Worm (Caenorhabditis elegans) whole organism, early embryonic: ENCODE data around the gene abts-4.

Experiments used
- B0310.2 ChIP-seq: sonication (generic microtip); optimal IDR thresholded peaks from 2 replicates; lab custom pipeline; 2016; ENCODE audit warnings: mild to moderate bottlenecking, missing genetic modification characterization, missing compliant biosample characterization
- F13C5.2 ChIP-seq: sonication (generic microtip); optimal IDR thresholded peaks from 2 replicates; lab custom pipeline; 2017; ENCODE audit warnings: mild to moderate bottlenecking, missing genetic modification characterization, inconsistent platforms, missing compliant biosample characterization
- aly-1 ChIP-seq: sonication (generic microtip); optimal IDR thresholded peaks from 2 replicates; lab custom pipeline; 2016; ENCODE audit warnings: missing genetic modification characterization, missing compliant biosample characterization
- ama-1 ChIP-seq: fragments of 150-350 bp; optimal IDR thresholded peaks from 2 replicates; lab custom pipeline; 2014
- ceh-13 ChIP-seq: fragments of 200-800 bp; sonication (Bioruptor generic); optimal IDR thresholded peaks from 2 replicates; lab custom pipeline; 2018; ENCODE audit warnings: mild to moderate bottlenecking, missing genetic modification characterization, missing compliant biosample characterization
- ceh-36 ChIP-seq: sonication (generic microtip); optimal IDR thresholded peaks from 2 replicates; lab custom pipeline; 2016; ENCODE audit warnings: missing genetic modification characterization, inconsistent platforms, missing compliant biosample characterization
- ets-7 ChIP-seq: sonication (generic microtip); optimal IDR thresholded peaks from 2 replicates; lab custom pipeline; 2016; ENCODE audit warnings: missing genotype, missing genetic modification characterization, missing compliant biosample characterization
- flt-1 ChIP-seq: fragments of 200-800 bp; sonication (Bioruptor generic); IDR thresholded peaks from 2 replicates; pipeline ENCODE4 v1.3.6; 2022; ENCODE audit warnings: missing genetic modification characterization, missing compliant biosample characterization
- hmbx-1 ChIP-seq: sonication (generic microtip); optimal IDR thresholded peaks from 2 replicates; lab custom pipeline; 2016; ENCODE audit warnings: mild to moderate bottlenecking, missing genetic modification characterization, missing compliant biosample characterization
- hmg-4 ChIP-seq: fragments of 200-800 bp; sonication (Bioruptor generic); optimal IDR thresholded peaks from 2 replicates; lab custom pipeline; 2018; ENCODE audit warnings: mild to moderate bottlenecking, missing genetic modification characterization, missing compliant biosample characterization
- hnd-1 ChIP-seq: sonication (generic microtip); optimal IDR thresholded peaks from 2 replicates; lab custom pipeline; 2016; ENCODE audit warnings: missing genetic modification characterization, missing compliant biosample characterization
- pes-1 ChIP-seq: fragments of 200-800 bp; sonication (Bioruptor generic); IDR thresholded peaks from 2 replicates; pipeline ENCODE4 v1.3.6; 2022; ENCODE audit warnings: missing genetic modification reagents, missing genetic modification characterization, missing compliant biosample characterization
- scrt-1 ChIP-seq: fragments of 200-800 bp; sonication (Bioruptor generic); IDR thresholded peaks from 2 replicates; pipeline ENCODE4 v1.3.6; 2022; ENCODE audit warnings: missing genetic modification characterization, missing compliant biosample characterization
- sea-1 ChIP-seq: fragments of 200-800 bp; sonication (Bioruptor generic); conservative IDR thresholded peaks from 2 replicates; pipeline ENCODE4 v1.3.6; 2022; ENCODE audit warnings: missing genetic modification characterization, missing compliant biosample characterization
- tbx-11 ChIP-seq: fragments of 200-800 bp; sonication (Bioruptor generic); IDR thresholded peaks from 2 replicates; pipeline ENCODE4 v1.3.6; 2022; ENCODE audit warnings: missing genetic modification characterization, missing compliant biosample characterization
- tbx-37 ChIP-seq: fragments of 200-800 bp; sonication (Bioruptor generic); conservative IDR thresholded peaks from 2 replicates; pipeline ENCODE4 v1.3.6; 2022; ENCODE audit warnings: missing genetic modification reagents, missing genetic modification characterization, missing compliant biosample characterization
- tra-4 ChIP-seq: sonication (generic microtip); optimal IDR thresholded peaks from 2 replicates; lab custom pipeline; 2017; ENCODE audit warnings: missing genetic modification characterization, missing compliant biosample characterization

Gene abts-4

DNA sequence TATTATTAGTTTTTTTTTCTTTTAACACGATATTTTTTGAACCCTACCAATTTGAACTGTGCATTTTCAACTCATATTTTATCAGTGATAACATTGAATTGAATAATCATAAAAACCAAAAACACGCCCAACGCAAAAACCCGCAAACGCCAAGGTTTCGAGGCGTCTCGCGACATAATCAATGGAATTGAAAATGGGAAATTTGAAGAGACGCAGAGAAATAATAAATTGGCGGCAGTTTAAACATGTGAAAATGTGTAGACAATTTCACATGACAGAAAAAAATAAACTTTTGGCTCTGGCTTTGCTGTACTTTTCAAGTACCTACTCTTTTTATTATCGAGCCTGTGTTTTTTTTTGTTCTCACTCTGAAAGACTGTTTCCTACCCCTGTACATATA, 43.3 kb upstream of the abts-4 start:
- TF ChIP-seq scrt-1 (GFP tag; lab: Robert Waterston, UW) (no peak), ama-1 (lab: Kevin White, UChicago) (no peak), sea-1 (GFP tag; lab: Robert Waterston, UW) (no peak), tbx-37 (GFP tag; lab: Robert Waterston, UW) (no peak), aly-1 (tag; lab: Kevin White, UChicago) (no peak), ceh-13 (no peak), ceh-36 (no peak), hmbx-1 (tag; lab: Kevin White, UChicago) (no peak), hmg-4 (GFP tag; lab: Kevin White, UChicago) (no peak), flt-1 (no peak), B0310.2 (no peak), pes-1 (GFP tag; lab: Robert Waterston, UW) (no peak)

DNA sequence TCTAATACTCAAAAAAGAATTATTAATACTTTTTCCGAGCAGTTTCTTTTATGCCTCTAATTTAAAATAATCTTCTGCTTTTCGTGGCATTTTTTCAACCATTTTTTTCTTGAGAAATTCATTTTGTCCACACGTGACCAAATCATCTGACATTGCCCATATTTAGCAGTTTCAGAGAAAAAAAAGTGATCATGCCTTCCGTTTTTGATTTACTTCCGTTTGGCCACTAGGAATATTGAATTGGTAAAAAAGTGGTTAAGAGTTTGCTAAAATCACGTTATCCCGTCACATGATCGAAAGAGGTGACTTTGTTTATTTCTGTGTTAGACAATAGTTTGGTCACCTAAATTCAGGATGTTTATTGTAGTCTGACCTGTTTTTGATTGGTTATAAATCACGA, 42.9 kb upstream of the abts-4 start:
- TF ChIP-seq ceh-13 = no peak
- no peak for TF ChIP-seq hmbx-1 (tag; lab: Kevin White, UChicago)
- TF ChIP-seq tbx-37 (GFP tag; lab: Robert Waterston, UW) = no peak
- TF ChIP-seq ama-1 (lab: Kevin White, UChicago) = no peak
- no peak for TF ChIP-seq pes-1 (GFP tag; lab: Robert Waterston, UW)

DNA sequence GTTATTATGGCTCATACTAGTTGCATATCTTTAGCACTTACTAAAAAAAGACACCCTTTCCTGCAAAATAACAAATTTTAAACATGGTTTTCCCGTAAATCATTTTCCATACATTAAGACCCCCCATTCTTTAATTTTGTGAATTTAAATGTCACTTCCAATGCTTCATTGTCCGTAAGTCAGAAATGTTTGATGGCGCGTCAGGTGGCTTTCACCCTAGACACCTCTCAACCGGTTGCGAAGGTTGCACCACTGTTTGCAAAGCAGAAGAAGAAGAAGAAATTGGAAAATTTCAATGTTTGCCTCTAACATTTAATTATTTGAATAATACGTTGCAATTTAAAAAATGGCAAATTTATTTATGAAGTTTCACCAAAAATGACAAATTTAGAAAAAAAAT, 40.0 kb upstream of the abts-4 start:
- no peak for TF ChIP-seq hmg-4 (GFP tag; lab: Kevin White, UChicago)
- no peak for TF ChIP-seq aly-1 (tag; lab: Kevin White, UChicago)
- no peak for TF ChIP-seq F13C5.2 (tag; lab: Kevin White, UChicago)
- no peak for TF ChIP-seq sea-1 (GFP tag; lab: Robert Waterston, UW)
- TF ChIP-seq hmbx-1 (tag; lab: Kevin White, UChicago) = no peak
- TF ChIP-seq ceh-13 = no peak
- TF ChIP-seq tbx-37 (GFP tag; lab: Robert Waterston, UW) = no peak
- no peak for TF ChIP-seq tbx-11 (GFP tag; lab: Robert Waterston, UW)
- no peak for TF ChIP-seq scrt-1 (GFP tag; lab: Robert Waterston, UW)
- no peak for TF ChIP-seq pes-1 (GFP tag; lab: Robert Waterston, UW)
- no peak for TF ChIP-seq tra-4 (tag; lab: Kevin White, UChicago)
- TF ChIP-seq ceh-36 = no peak
- TF ChIP-seq ama-1 (lab: Kevin White, UChicago) = no peak
- no peak for TF ChIP-seq ets-7 (tag; lab: Kevin White, UChicago)
- no peak for TF ChIP-seq B0310.2
- TF ChIP-seq flt-1 = no peak
- no peak for TF ChIP-seq hnd-1 (tag; lab: Kevin White, UChicago)

DNA sequence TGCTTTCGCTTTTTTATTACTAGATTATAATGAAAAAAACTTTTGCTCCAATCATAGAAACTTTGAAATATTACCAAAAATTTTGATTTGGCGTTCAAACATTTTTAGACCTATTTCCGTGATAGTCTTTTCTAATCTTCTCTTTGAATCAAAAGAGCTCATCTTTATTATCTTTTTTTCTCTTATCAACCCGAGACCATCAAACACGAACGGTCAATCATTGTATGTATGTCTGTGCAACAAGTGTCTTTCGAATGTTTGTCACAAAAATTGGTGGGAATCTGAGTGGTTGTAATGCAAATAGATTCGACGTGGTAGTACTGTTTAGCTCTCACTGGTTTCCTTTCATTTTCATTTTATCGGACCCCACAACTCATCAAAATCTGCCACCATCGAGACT, 38.2 kb upstream of the abts-4 start, which contains the start of gene M03A8.3:
M03A8.3 (plus strand) TSS at position 278 of the 400 bp plus-strand sequence.
- TF ChIP-seq tra-4 (tag; lab: Kevin White, UChicago) (no peak), ets-7 (tag; lab: Kevin White, UChicago) (no peak), ceh-13 (no peak), aly-1 (tag; lab: Kevin White, UChicago) (no peak), flt-1 (no peak), tbx-11 (GFP tag; lab: Robert Waterston, UW) (no peak)

DNA sequence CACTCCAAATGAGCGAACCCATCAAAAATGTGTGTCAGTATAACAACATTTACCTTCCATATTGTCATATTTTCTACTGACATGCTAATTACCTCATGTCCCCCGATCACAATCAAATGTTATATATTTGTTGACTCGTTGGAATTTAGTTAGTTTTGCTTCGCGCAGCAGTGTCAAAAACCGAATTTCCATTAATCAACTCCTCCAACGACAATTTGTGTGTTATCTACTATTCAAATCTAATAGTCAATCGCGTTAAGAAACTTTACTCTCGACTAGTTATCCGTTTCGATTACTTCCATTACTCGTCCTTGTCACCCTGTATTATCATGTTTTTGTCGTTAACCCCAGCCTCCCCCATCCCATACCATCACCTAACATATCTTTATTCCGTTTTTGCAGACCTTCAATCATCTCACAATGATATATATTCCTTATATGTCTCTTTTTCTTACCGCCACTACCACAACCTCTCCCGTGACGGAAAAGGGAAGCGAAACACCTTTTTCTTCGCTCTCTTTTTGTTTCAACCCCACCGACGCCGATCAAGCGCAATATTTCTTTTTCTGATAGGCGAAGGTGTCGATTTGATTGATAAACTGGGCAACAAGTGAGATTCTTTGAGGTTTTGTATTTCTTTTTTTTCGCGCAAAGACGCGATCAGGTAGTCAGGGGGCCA, 34.4 kb upstream of the abts-4 start:
- TF ChIP-seq aly-1 (tag; lab: Kevin White, UChicago) (no peak), tbx-37 (GFP tag; lab: Robert Waterston, UW) (no peak), tbx-11 (GFP tag; lab: Robert Waterston, UW) (no peak), hmg-4 (GFP tag; lab: Kevin White, UChicago) (no peak), ama-1 (lab: Kevin White, UChicago) (no peak), ceh-36 (no peak), pes-1 (GFP tag; lab: Robert Waterston, UW) (no peak), flt-1 (no peak), scrt-1 (GFP tag; lab: Robert Waterston, UW) (no peak), sea-1 (GFP tag; lab: Robert Waterston, UW) (no peak), F13C5.2 (tag; lab: Kevin White, UChicago) (no peak)

DNA sequence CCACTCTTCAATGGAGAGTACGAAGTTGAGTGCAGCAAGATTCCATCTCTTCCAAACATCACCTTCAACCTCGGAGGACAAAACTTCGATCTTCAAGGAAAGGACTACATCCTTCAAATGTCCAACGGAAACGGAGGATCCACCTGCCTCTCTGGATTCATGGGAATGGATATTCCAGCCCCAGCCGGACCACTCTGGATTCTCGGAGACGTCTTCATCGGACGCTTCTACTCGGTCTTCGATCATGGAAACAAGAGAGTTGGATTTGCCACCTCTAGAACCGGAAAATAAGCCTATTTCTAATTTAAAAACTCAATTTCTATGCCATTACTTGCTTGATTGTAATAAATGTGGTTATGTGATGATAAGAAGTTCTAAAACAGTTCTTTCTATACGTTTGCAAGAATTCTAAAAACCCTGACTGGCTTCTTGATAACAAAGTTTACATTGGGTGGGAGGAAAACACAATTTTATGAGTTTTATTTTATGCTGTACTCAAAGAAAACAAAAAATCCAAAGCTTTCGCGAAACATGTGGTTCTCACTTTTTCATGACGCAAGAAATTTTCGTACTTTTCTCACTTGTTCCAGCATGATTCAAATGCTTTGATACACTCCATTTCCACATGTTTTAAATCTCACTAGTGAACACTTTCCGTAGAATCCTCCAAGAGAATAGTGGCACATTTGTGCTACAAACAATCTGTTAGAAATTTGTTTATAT, 30.9 kb upstream of the abts-4 start:
- TF ChIP-seq aly-1 (tag; lab: Kevin White, UChicago) = no peak
- TF ChIP-seq tbx-11 (GFP tag; lab: Robert Waterston, UW) = no peak
- no peak for TF ChIP-seq scrt-1 (GFP tag; lab: Robert Waterston, UW)
- TF ChIP-seq hmg-4 (GFP tag; lab: Kevin White, UChicago) = no peak
- no peak for TF ChIP-seq ceh-36
- TF ChIP-seq flt-1 = no peak
- no peak for TF ChIP-seq pes-1 (GFP tag; lab: Robert Waterston, UW)
- TF ChIP-seq tra-4 (tag; lab: Kevin White, UChicago) = no peak
- no peak for TF ChIP-seq sea-1 (GFP tag; lab: Robert Waterston, UW)
- no peak for TF ChIP-seq ets-7 (tag; lab: Kevin White, UChicago)
- TF ChIP-seq tbx-37 (GFP tag; lab: Robert Waterston, UW) = no peak

DNA sequence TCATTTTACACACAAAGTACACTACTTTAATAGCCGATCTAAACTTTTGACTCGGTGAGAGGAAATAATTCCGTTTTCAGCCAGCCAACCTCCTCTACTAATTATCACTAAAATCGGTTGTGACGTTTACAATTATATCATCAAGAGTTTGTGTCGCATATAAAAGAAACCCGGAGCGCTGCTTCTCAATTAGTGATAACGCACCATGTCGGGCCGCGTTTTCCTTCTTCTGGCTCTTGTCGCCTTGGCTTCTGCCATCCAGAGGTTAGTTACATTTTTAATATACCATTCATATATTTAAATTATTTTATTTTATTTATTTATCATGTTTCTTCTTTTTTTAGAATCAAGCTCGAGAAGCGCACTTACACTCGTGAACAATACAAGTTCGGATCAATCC, 29.4 kb upstream of the abts-4 start, which contains the start of gene asp-3:
asp-3 (plus strand) TSS at position 79 of the 400 bp plus-strand sequence.
- TF ChIP-seq pes-1 (GFP tag; lab: Robert Waterston, UW) (no peak), ceh-13 (no peak), scrt-1 (GFP tag; lab: Robert Waterston, UW) (no peak), ceh-36 (no peak), tbx-11 (GFP tag; lab: Robert Waterston, UW) (no peak), ama-1 (lab: Kevin White, UChicago) (no peak), ets-7 (tag; lab: Kevin White, UChicago) (no peak), sea-1 (GFP tag; lab: Robert Waterston, UW) (no peak), hnd-1 (tag; lab: Kevin White, UChicago) (no peak), hmbx-1 (tag; lab: Kevin White, UChicago) (no peak), F13C5.2 (tag; lab: Kevin White, UChicago) (no peak), flt-1 (no peak), hmg-4 (GFP tag; lab: Kevin White, UChicago) (no peak)
